Worm (Caenorhabditis elegans) whole organism, L4 larva: Measurements from ENCODE around the gene comt-1.

Source experiments
- D1046.2 ChIP-seq: fragments of 200-800 bp; sonication (Bioruptor generic); IDR thresholded peaks from 2 replicates; pipeline ENCODE4 v1.3.6; 2022; ENCODE audit warnings: missing genetic modification characterization, missing compliant biosample characterization
- F26F4.8 ChIP-seq: fragments of 200-800 bp; sonication (Bioruptor generic); conservative IDR thresholded peaks from 2 replicates; pipeline ENCODE4 v1.3.6; 2022; ENCODE audit warnings: missing genetic modification characterization, missing compliant biosample characterization
- T20F7.1 ChIP-seq: fragments of 200-800 bp; sonication (Bioruptor generic); optimal IDR thresholded peaks from 2 replicates; lab custom pipeline; 2018; ENCODE audit warnings: mild to moderate bottlenecking, missing genetic modification characterization, missing compliant biosample characterization
- T26A8.4 ChIP-seq: fragments of 200-800 bp; sonication (Bioruptor generic); IDR thresholded peaks from 2 replicates; pipeline ENCODE4 v1.3.6; 2022; ENCODE audit warnings: missing genetic modification characterization, missing compliant biosample characterization
- Y105C5A.15 ChIP-seq: fragments of 200-800 bp; sonication (Bioruptor generic); IDR thresholded peaks from 2 replicates; pipeline ENCODE4 v1.3.6; 2022; ENCODE audit warnings: missing genetic modification characterization, missing compliant biosample characterization
- Y5F2A.4 ChIP-seq: fragments of 200-800 bp; sonication (Bioruptor generic); optimal IDR thresholded peaks from 2 replicates; lab custom pipeline; 2018; ENCODE audit warnings: mild to moderate bottlenecking, missing genetic modification characterization, missing compliant biosample characterization
- Y75B8A.6 ChIP-seq: fragments of 200-800 bp; sonication (Bioruptor generic); IDR thresholded peaks from 2 replicates; pipeline ENCODE4 v1.3.6; 2022; ENCODE audit warnings: missing genetic modification reagents, missing genetic modification characterization, missing compliant biosample characterization
- aha-1 ChIP-seq: fragments of 150-350 bp; peaks from one replicate; lab custom pipeline; 2014; ENCODE audit warnings: missing biosample characterization, missing genetic modification characterization
- ama-1 ChIP-seq: fragments of 150-350 bp; optimal IDR thresholded peaks from 2 replicates; lab custom pipeline; 2014; ENCODE audit warnings: inconsistent platforms, mixed read lengths
- ceh-28 ChIP-seq: fragments of 150-350 bp; optimal IDR thresholded peaks from 2 replicates; lab custom pipeline; 2014; ENCODE audit warnings: missing biosample characterization, missing genetic modification reagents, missing genetic modification characterization
- ceh-32 ChIP-seq: sonication (generic microtip); optimal IDR thresholded peaks from 2 replicates; lab custom pipeline; 2016; ENCODE audit warnings: mild to moderate bottlenecking, missing genetic modification characterization, missing compliant biosample characterization; ENCODE audit not compliant: poor library complexity
- ceh-44 ChIP-seq: fragments of 200-800 bp; sonication (Bioruptor generic); IDR thresholded peaks from 2 replicates; pipeline ENCODE4 v1.3.6; 2022; ENCODE audit warnings: missing genetic modification reagents, missing genetic modification characterization, missing compliant biosample characterization
- ceh-62 ChIP-seq: sonication (generic microtip); optimal IDR thresholded peaks from 2 replicates; lab custom pipeline; 2017; ENCODE audit warnings: missing biosample characterization, missing genetic modification characterization
- ces-1 ChIP-seq: fragments of 150-350 bp; sonication (generic microtip); optimal IDR thresholded peaks from 4 replicates; lab custom pipeline; 2014; ENCODE audit warnings: missing biosample characterization, missing genetic modification reagents, missing genetic modification characterization
- cey-2 ChIP-seq: sonication (generic microtip); optimal IDR thresholded peaks from 3 replicates; lab custom pipeline; 2017; ENCODE audit warnings: missing genetic modification characterization, mild to moderate bottlenecking, missing compliant biosample characterization, antibody characterized with exemption, borderline replicate concordance; ENCODE audit not compliant: insufficient read depth
- daf-16 ChIP-seq, 3 experiments: sonication (generic microtip); optimal IDR thresholded peaks; 2 replicates each; lab custom pipeline; 2016 to 2017; ENCODE audit warnings: missing genetic modification characterization in 3 of 3, missing genetic modification reagents in 3 of 3, mild to moderate bottlenecking in 2 of 3, missing compliant biosample characterization in 2 of 3, missing biosample characterization in 1 of 3, moderate library complexity in 1 of 3
- daf-19 ChIP-seq: fragments of 200-800 bp; sonication (Bioruptor generic); conservative IDR thresholded peaks from 2 replicates; pipeline ENCODE4 v1.3.6; 2022; ENCODE audit warnings: missing genetic modification characterization, missing compliant biosample characterization
- dmd-6 ChIP-seq: fragments of 200-800 bp; sonication (Bioruptor generic); IDR thresholded peaks from 2 replicates; pipeline ENCODE4 v1.3.6; 2022; ENCODE audit warnings: missing genetic modification reagents, missing genetic modification characterization, missing compliant biosample characterization
- dpl-1 ChIP-seq: fragments of 150-350 bp; optimal IDR thresholded peaks from 2 replicates; lab custom pipeline; 2014; ENCODE audit warnings: missing biosample characterization, missing genetic modification reagents, missing genetic modification characterization
- duxl-1 ChIP-seq: sonication (generic microtip); optimal IDR thresholded peaks from 2 replicates; lab custom pipeline; 2016; ENCODE audit warnings: mild to moderate bottlenecking, missing genetic modification characterization, moderate library complexity, missing compliant biosample characterization; ENCODE audit not compliant: poor library complexity
- dve-1 ChIP-seq: sonication (generic microtip); optimal IDR thresholded peaks from 2 replicates; lab custom pipeline; 2017; ENCODE audit warnings: antibody characterized with exemption, mild to moderate bottlenecking, missing genetic modification characterization, missing compliant biosample characterization; ENCODE audit not compliant: insufficient read depth
- egl-43 ChIP-seq: fragments of 200-800 bp; sonication (Bioruptor generic); IDR thresholded peaks from 2 replicates; pipeline ENCODE4 v1.3.6; 2022; ENCODE audit warnings: missing genetic modification reagents, missing genetic modification characterization, missing compliant biosample characterization
- fkh-10 ChIP-seq: fragments of 150-350 bp; optimal IDR thresholded peaks from 2 replicates; lab custom pipeline; 2014; ENCODE audit warnings: missing biosample characterization, missing genetic modification reagents, missing genetic modification characterization
- hif-1 ChIP-seq, 2 experiments: sonication (generic microtip); optimal IDR thresholded peaks; 2 replicates each; lab custom pipeline; 2016 to 2017; ENCODE audit warnings: missing compliant biosample characterization in 2 of 2, missing genetic modification characterization in 2 of 2, missing genetic modification reagents in 2 of 2, missing genotype in 2 of 2, mild to moderate bottlenecking in 1 of 2
- hlh-11 ChIP-seq: fragments of 200-800 bp; sonication (Bioruptor generic); optimal IDR thresholded peaks from 2 replicates; lab custom pipeline; 2018; ENCODE audit warnings: mild to moderate bottlenecking, missing genetic modification characterization, missing compliant biosample characterization
- hmg-1.1 ChIP-seq: fragments of 200-800 bp; sonication (Bioruptor generic); IDR thresholded peaks from 2 replicates; pipeline ENCODE4 v1.3.6; 2022; ENCODE audit warnings: missing genetic modification reagents, missing genetic modification characterization, missing compliant biosample characterization
- jun-1 ChIP-seq: fragments of 150-350 bp; optimal IDR thresholded peaks from 2 replicates; lab custom pipeline; 2014; ENCODE audit warnings: missing biosample characterization, missing genetic modification reagents, missing genetic modification characterization
- lin-13 ChIP-seq: fragments of 150-350 bp; optimal IDR thresholded peaks from 2 replicates; lab custom pipeline; 2014; ENCODE audit warnings: missing biosample characterization, missing genetic modification reagents, missing genetic modification characterization
- lin-29 ChIP-seq: fragments of 200-800 bp; sonication (Bioruptor generic); IDR thresholded peaks from 2 replicates; pipeline ENCODE4 v1.3.6; 2022; ENCODE audit warnings: missing genetic modification reagents, missing genetic modification characterization, missing compliant biosample characterization
- lin-38 ChIP-seq: fragments of 200-800 bp; sonication (Bioruptor generic); IDR thresholded peaks from 2 replicates; pipeline ENCODE4 v1.3.6; 2022; ENCODE audit warnings: missing genetic modification reagents, missing genetic modification characterization, missing compliant biosample characterization
- lir-3 ChIP-seq: sonication (generic microtip); optimal IDR thresholded peaks from 2 replicates; lab custom pipeline; 2016; ENCODE audit warnings: mild to moderate bottlenecking, missing genetic modification characterization, missing compliant biosample characterization
- mes-2 ChIP-seq: sonication (generic microtip); optimal IDR thresholded peaks from 2 replicates; lab custom pipeline; 2016; ENCODE audit warnings: missing genotype, mild to moderate bottlenecking, missing genetic modification characterization, missing compliant biosample characterization; ENCODE audit not compliant: poor library complexity, severe bottlenecking
- mxl-2 ChIP-seq: fragments of 200-800 bp; sonication (Bioruptor generic); conservative IDR thresholded peaks from 2 replicates; pipeline ENCODE4 v1.3.6; 2022; ENCODE audit warnings: missing genetic modification reagents, missing genetic modification characterization, missing compliant biosample characterization
- nhr-111 ChIP-seq: fragments of 200-800 bp; sonication (Bioruptor generic); optimal IDR thresholded peaks from 2 replicates; lab custom pipeline; 2018; ENCODE audit warnings: mild to moderate bottlenecking, missing genetic modification characterization, missing compliant biosample characterization
- nhr-237 ChIP-seq: sonication (generic microtip); optimal IDR thresholded peaks from 2 replicates; lab custom pipeline; 2017; ENCODE audit warnings: missing biosample characterization, missing genetic modification characterization
- nhr-41 ChIP-seq: fragments of 200-800 bp; sonication (Bioruptor generic); IDR thresholded peaks from 2 replicates; pipeline ENCODE4 v1.3.6; 2022; ENCODE audit warnings: missing genetic modification reagents, missing genetic modification characterization, missing compliant biosample characterization
- nhr-48 ChIP-seq: sonication (generic microtip); optimal IDR thresholded peaks from 2 replicates; lab custom pipeline; 2016; ENCODE audit warnings: mild to moderate bottlenecking, missing genetic modification characterization, missing compliant biosample characterization
- nhr-6 ChIP-seq: fragments of 150-350 bp; optimal IDR thresholded peaks from 2 replicates; lab custom pipeline; 2014; ENCODE audit warnings: missing biosample characterization, missing genetic modification characterization
- rbr-2 ChIP-seq: sonication (generic microtip); optimal IDR thresholded peaks from 2 replicates; lab custom pipeline; 2016; ENCODE audit warnings: missing genotype, missing genetic modification characterization, missing compliant biosample characterization
- set-16 ChIP-seq: fragments of 200-800 bp; sonication (Bioruptor generic); IDR thresholded peaks from 2 replicates; pipeline ENCODE4 v1.3.6; 2022; ENCODE audit warnings: missing genetic modification reagents, missing genetic modification characterization, missing compliant biosample characterization
- snpc-4 ChIP-seq: fragments of 150-350 bp; optimal IDR thresholded peaks from 2 replicates; lab custom pipeline; 2014; ENCODE audit warnings: missing biosample characterization, missing genetic modification characterization
- tag-97 ChIP-seq: fragments of 200-800 bp; sonication (Bioruptor generic); IDR thresholded peaks from 2 replicates; pipeline ENCODE4 v1.3.6; 2022; ENCODE audit warnings: missing genetic modification characterization, missing compliant biosample characterization
- tra-1 ChIP-seq: fragments of 200-800 bp; sonication (Bioruptor generic); IDR thresholded peaks from 2 replicates; pipeline ENCODE4 v1.3.6; 2022; ENCODE audit warnings: missing genetic modification reagents, missing genetic modification characterization, missing compliant biosample characterization
- unc-130 ChIP-seq: sonication (generic microtip); optimal IDR thresholded peaks from 2 replicates; lab custom pipeline; 2016; ENCODE audit warnings: missing genetic modification reagents, missing genetic modification characterization, missing compliant biosample characterization
- zfp-2 ChIP-seq: sonication (generic microtip); optimal IDR thresholded peaks from 2 replicates; lab custom pipeline; 2016; ENCODE audit warnings: mild to moderate bottlenecking, missing genetic modification characterization, missing compliant biosample characterization
- zfp-3 ChIP-seq: fragments of 200-800 bp; sonication (Bioruptor generic); conservative IDR thresholded peaks from 2 replicates; pipeline ENCODE4 v1.3.6; 2022; ENCODE audit warnings: missing genetic modification reagents, missing genetic modification characterization, missing compliant biosample characterization
- zip-2 ChIP-seq: fragments of 150-350 bp; optimal IDR thresholded peaks from 2 replicates; lab custom pipeline; 2014; ENCODE audit warnings: missing biosample characterization, missing genetic modification characterization

The comt-1 gene

DNA sequence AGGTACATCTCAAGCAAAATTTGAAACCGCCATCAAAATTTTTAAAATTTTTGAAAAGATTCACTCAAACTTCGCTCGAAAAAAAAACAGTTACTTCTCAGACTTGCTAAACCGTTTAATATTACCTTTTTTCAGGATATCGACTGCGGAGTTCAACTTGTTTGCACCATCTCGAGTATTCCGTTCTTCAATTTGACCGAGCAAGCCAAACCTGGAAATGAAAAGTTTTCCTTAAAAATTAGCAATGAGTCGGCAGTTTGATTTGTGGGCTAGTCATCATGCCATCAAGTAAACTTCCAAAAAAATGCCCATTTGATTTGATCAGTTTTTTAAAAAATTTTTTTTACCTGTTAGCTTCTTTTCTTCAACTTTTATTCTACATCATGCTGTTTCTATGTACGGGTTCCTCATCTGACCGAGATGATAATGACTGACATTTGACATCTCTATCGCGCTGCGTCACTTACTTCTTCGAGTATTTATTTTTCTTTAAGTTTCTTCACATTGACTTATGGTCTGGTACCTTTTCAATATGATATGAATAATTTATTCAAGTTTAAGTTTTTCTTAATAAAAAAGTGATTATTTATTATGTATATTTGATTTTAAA lies 27.9 kb upstream of the comt-1 start (continued):
- peak in 1 of 2 experiments; percentile 4 for TF ChIP-seq hif-1 (tag; optimal IDR thresholded peaks at IDR 0.05; lab: Kevin White, UChicago)
- TF ChIP-seq T26A8.4 (GFP tag; lab: Robert Waterston, UW) = peak; percentile 80
- no peak for TF ChIP-seq daf-19 (GFP tag; lab: Robert Waterston, UW)
- no peak for TF ChIP-seq nhr-111
- no peak for TF ChIP-seq fkh-10
- no peak for TF ChIP-seq ceh-28 (tag; lab: Kevin White, UChicago)
- TF ChIP-seq tra-1 (GFP tag; lab: Robert Waterston, UW) = peak; percentile 14; the same call in 1 of the 2 replicates
- no peak for TF ChIP-seq T20F7.1
- no peak for TF ChIP-seq tag-97 (GFP tag; lab: Robert Waterston, UW)
- TF ChIP-seq nhr-48 (tag; lab: Kevin White, UChicago) = peak; percentile 12
- TF ChIP-seq ceh-62 (tag; lab: Kevin White, UChicago) = no peak
- TF ChIP-seq duxl-1 (tag; lab: Kevin White, UChicago) = peak; percentile 16
- no peak for TF ChIP-seq Y105C5A.15 (GFP tag; lab: Robert Waterston, UW)
- peak; percentile 65 for TF ChIP-seq aha-1 (tag; lab: Kevin White, UChicago)
- TF ChIP-seq dmd-6 (GFP tag; lab: Robert Waterston, UW) = peak; percentile 11; the same call in 1 of the 2 replicates
- peak; percentile 8 for TF ChIP-seq hlh-11 (tag; lab: Kevin White, UChicago)

DNA sequence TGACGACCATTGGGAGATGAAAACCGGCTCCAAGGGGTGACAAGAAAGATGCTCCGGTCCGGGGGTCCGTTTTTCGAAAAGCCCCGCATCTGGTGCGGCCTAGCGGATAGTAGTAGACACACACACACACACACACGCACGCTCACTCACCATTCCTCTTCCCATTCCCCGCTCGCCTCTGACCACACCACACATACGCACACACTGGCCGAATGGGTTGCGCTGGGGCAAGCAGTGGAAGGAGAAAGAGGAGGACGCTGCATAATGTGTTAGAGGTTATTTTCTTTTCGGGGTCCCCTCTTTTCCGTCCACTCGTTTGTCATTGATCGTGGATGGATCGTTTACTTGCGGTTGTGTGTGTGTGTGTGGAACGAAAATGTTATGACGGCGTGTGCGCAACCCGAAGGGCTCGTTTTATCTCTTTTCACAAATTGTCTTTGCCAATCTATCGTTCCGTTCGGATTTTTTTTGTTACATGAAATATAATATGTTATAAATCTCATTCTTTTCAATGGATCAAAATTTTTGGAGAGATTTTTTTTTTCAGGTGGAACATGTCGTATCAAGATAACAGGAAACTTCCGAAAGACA lies 23.1 kb upstream of the comt-1 start, which contains the start of gene vang-1:
Gene vang-1 (plus strand): TSS at position 541 of the 591 bp plus-strand sequence.
- no peak for TF ChIP-seq F26F4.8 (GFP tag; lab: Robert Waterston, UW)
- TF ChIP-seq nhr-6 (tag; lab: Kevin White, UChicago) = no peak
- TF ChIP-seq hmg-1.1 (GFP tag; lab: Robert Waterston, UW) = peak; percentile 66; the same call in 1 of the 2 replicates
- no peak for TF ChIP-seq dpl-1 (GFP tag; lab: Kevin White, UChicago)
- TF ChIP-seq Y75B8A.6 = no peak
- TF ChIP-seq cey-2 (tag; lab: Kevin White, UChicago) = no peak
- TF ChIP-seq ama-1 (lab: Kevin White, UChicago) = no peak
- TF ChIP-seq daf-16 (GFP tag; optimal IDR thresholded peaks at IDR 0.05; lab: Kevin White, UChicago) = no peak
- no peak for TF ChIP-seq daf-16 (tag; optimal IDR thresholded peaks at IDR 0.05; lab: Kevin White, UChicago)
- 0 out of 2 replicates have a peak, but pooled peaks have one; percentile 43 for TF ChIP-seq egl-43 (GFP tag; lab: Robert Waterston, UW)
- TF ChIP-seq zfp-2 (tag; lab: Kevin White, UChicago) = no peak
- TF ChIP-seq lin-29 = no peak
- no peak for TF ChIP-seq T26A8.4 (GFP tag; lab: Robert Waterston, UW)
- no peak for TF ChIP-seq unc-130 (GFP tag; lab: Kevin White, UChicago)
- no peak for TF ChIP-seq ceh-62 (tag; lab: Kevin White, UChicago)
- no peak for TF ChIP-seq zfp-3
- TF ChIP-seq snpc-4 (tag; lab: Kevin White, UChicago) = no peak
- peak; percentile 43 for TF ChIP-seq set-16
- no peak for TF ChIP-seq nhr-41 (GFP tag; lab: Robert Waterston, UW)
- TF ChIP-seq Y5F2A.4 = no peak
- TF ChIP-seq ceh-32 (tag; lab: Kevin White, UChicago) = no peak
- no peak for TF ChIP-seq lin-38 (GFP tag; lab: Robert Waterston, UW)
- TF ChIP-seq tra-1 (GFP tag; lab: Robert Waterston, UW) = no peak
- TF ChIP-seq mes-2 (tag; lab: Kevin White, UChicago) = peak; percentile 55
- no peak for TF ChIP-seq zip-2 (tag; lab: Kevin White, UChicago)
- TF ChIP-seq lin-13 (GFP tag; lab: Kevin White, UChicago) = no peak
- TF ChIP-seq D1046.2 (GFP tag; lab: Robert Waterston, UW) = peak; percentile 74; the same call in 1 of the 2 replicates
- no peak for TF ChIP-seq lir-3 (tag; lab: Kevin White, UChicago)
- no peak for TF ChIP-seq mxl-2
- no peak for TF ChIP-seq dve-1 (tag; lab: Kevin White, UChicago)
- no peak for TF ChIP-seq ces-1 (GFP tag; lab: Kevin White, UChicago)
- no peak for TF ChIP-seq jun-1
- no peak for TF ChIP-seq nhr-237
- peak; percentile 37 for TF ChIP-seq rbr-2 (tag; lab: Kevin White, UChicago)
- TF ChIP-seq ceh-44 (GFP tag; lab: Robert Waterston, UW) = no peak
